Fruit fly (Drosophila melanogaster): ENCODE data around the gene CG32085.

Gene CG32085

dm6 chr3L:11683819-11684521 lies 3.8 kb upstream of the CG32085 start, which contains the start of gene Sugb (continued):
- TF ChIP-seq Fer3 (tag; optimal IDR thresholded peaks at IDR 0.05) (peak; percentile 65), Eip74EF (GFP tag; optimal IDR thresholded peaks at IDR 0.05) (peak in 1 of 2 experiments; percentile 58), CG34422 (GFP tag; IDR thresholded peaks at IDR 0.05) (peak; percentile 62; the same call in 1 of the 3 replicates), prd (optimal IDR thresholded peaks at IDR 0.05) (no peak), prd (GFP tag; IDR thresholded peaks at IDR 0.05) (peak; percentile 70), CG3065 (GFP tag; optimal IDR thresholded peaks at IDR 0.05) (no peak), oc (tag; optimal IDR thresholded peaks at IDR 0.05) (no peak), CG9817 (tag; optimal IDR thresholded peaks at IDR 0.05) (peak; percentile 63), CG30020 (tag; optimal IDR thresholded peaks at IDR 0.05) (no peak), bigmax (GFP tag; optimal IDR thresholded peaks at IDR 0.05) (peak; percentile 8), sob (GFP tag; IDR thresholded peaks at IDR 0.05) (peak; percentile 79), CG11093 (GFP tag; IDR thresholded peaks at IDR 0.05) (no peak), CG17612 (GFP tag; IDR thresholded peaks at IDR 0.05) (no peak), Hey (tag; optimal IDR thresholded peaks at IDR 0.05) (peak; percentile 48), Rfx (GFP tag; IDR thresholded peaks at IDR 0.05) (peak; percentile 87; the same call in 1 of the 2 replicates), ranshi (GFP tag; IDR thresholded peaks at IDR 0.05) (peak; percentile 27; the same call in 1 of the 2 replicates), vnd (GFP tag; IDR thresholded peaks at IDR 0.05; ENCODE audit: partially characterized antibody) (no peak), Hand (GFP tag; optimal IDR thresholded peaks at IDR 0.05) (peak; percentile 37), MBD-R2 (GFP tag; IDR thresholded peaks at IDR 0.05) (peak; percentile 83), tio (GFP tag; optimal IDR thresholded peaks at IDR 0.05) (no peak), Pdp1 (GFP tag; optimal IDR thresholded peaks at IDR 0.05) (peak; percentile 60 to 68), HmgZ (tag; optimal IDR thresholded peaks at IDR 0.05) (peak; percentile 63), da (GFP tag; optimal IDR thresholded peaks at IDR 0.05) (no peak), bbx (GFP tag; IDR thresholded peaks at IDR 0.05; ENCODE audit: partially characterized antibody) (peak; percentile 56; the same call in 1 of the 2 replicates), CG8359 (GFP tag; optimal IDR thresholded peaks at IDR 0.05; ENCODE audit: borderline replicate concordance) (no peak), gsb (GFP tag; IDR thresholded peaks at IDR 0.05) (peak; percentile 17; the same call in 1 of the 2 replicates), lab (GFP tag; optimal IDR thresholded peaks at IDR 0.05) (peak; percentile 77), bab2 (GFP tag; optimal IDR thresholded peaks at IDR 0.05) (peak; percentile 68), zf30C (GFP tag; optimal IDR thresholded peaks at IDR 0.05) (no peak), Optix (GFP tag; IDR thresholded peaks at IDR 0.05) (no peak; the same call in 2 of the 3 replicates), gcm2 (GFP tag; optimal IDR thresholded peaks at IDR 0.05) (peak; percentile 61), nerfin-2 (GFP tag; IDR thresholded peaks at IDR 0.05; ENCODE audit: partially characterized antibody) (no peak), pho (GFP tag; optimal IDR thresholded peaks at IDR 0.05) (peak; percentile 76), CG7839 (tag; optimal IDR thresholded peaks at IDR 0.05) (peak; percentile 67), Elba2 (GFP tag; optimal IDR thresholded peaks at IDR 0.05) (peak; percentile 0), twi (tag; optimal IDR thresholded peaks at IDR 0.05) (no peak), CG7556 (GFP tag; optimal IDR thresholded peaks at IDR 0.05) (peak; percentile 71), tx (GFP tag; optimal IDR thresholded peaks at IDR 0.05) (no peak), fru (optimal IDR thresholded peaks at IDR 0.05) (no peak), CG10366 (GFP tag; IDR thresholded peaks at IDR 0.05) (peak; percentile 40; the same call in 1 of the 2 replicates), CG12391 (tag; optimal IDR thresholded peaks at IDR 0.05) (peak; percentile 69), sna (GFP tag; IDR thresholded peaks at IDR 0.05; ENCODE audit: partially characterized antibody) (peak; percentile 71), pum (GFP tag; optimal IDR thresholded peaks at IDR 0.05) (peak; percentile 49), pzg (GFP tag; optimal IDR thresholded peaks at IDR 0.05) (peak; percentile 22), Drgx (GFP tag; IDR thresholded peaks at IDR 0.05) (peak; percentile 75), GATAe (GFP tag; conservative IDR thresholded peaks at IDR 0.05) (no peak; the same call in 1 of the 2 replicates), CG8765 (GFP tag; IDR thresholded peaks at IDR 0.05) (no peak), shn (GFP tag; optimal IDR thresholded peaks at IDR 0.05) (no peak), CG18599 (GFP tag; optimal IDR thresholded peaks at IDR 0.05) (peak; percentile 83)

Data from whole organism, embryonic.